Fruit fly (Drosophila melanogaster): ENCODE results near the gene Sema5c.

- TF ChIP-seq CG8159 (tag; optimal IDR thresholded peaks at IDR 0.05) (no peak), fd96Ca (GFP tag; IDR thresholded peaks at IDR 0.05) (no peak)
Measured at dm6 chr3L:12032257-12032656, 49.4 kb downstream of the Sema5c start, which contains the start of gene CG43993.
